Worm (Caenorhabditis elegans) whole organism, L4 larva: ENCODE data around the gene T04C12.33.

ENCODE experiments used
- D1046.2 ChIP-seq: fragments of 200-800 bp; sonication (Bioruptor generic); IDR thresholded peaks from 2 replicates; pipeline ENCODE4 v1.3.6; 2022; ENCODE audit warnings: missing genetic modification characterization, missing compliant biosample characterization
- F10B5.3 ChIP-seq: sonication (generic microtip); optimal IDR thresholded peaks from 2 replicates; lab custom pipeline; 2016; ENCODE audit warnings: mild to moderate bottlenecking, missing genetic modification characterization, missing compliant biosample characterization
- F44E2.7 ChIP-seq: fragments of 200-800 bp; sonication (Bioruptor generic); IDR thresholded peaks from 2 replicates; pipeline ENCODE4 v2.1.2; 2022; ENCODE audit warnings: missing genetic modification characterization, missing compliant biosample characterization
- T20F7.1 ChIP-seq: fragments of 200-800 bp; sonication (Bioruptor generic); optimal IDR thresholded peaks from 2 replicates; lab custom pipeline; 2018; ENCODE audit warnings: mild to moderate bottlenecking, missing genetic modification characterization, missing compliant biosample characterization
- T26A8.4 ChIP-seq: fragments of 200-800 bp; sonication (Bioruptor generic); IDR thresholded peaks from 2 replicates; pipeline ENCODE4 v1.3.6; 2022; ENCODE audit warnings: missing genetic modification characterization, missing compliant biosample characterization
- Y105C5A.15 ChIP-seq: fragments of 200-800 bp; sonication (Bioruptor generic); IDR thresholded peaks from 2 replicates; pipeline ENCODE4 v1.3.6; 2022; ENCODE audit warnings: missing genetic modification characterization, missing compliant biosample characterization
- Y75B8A.6 ChIP-seq: fragments of 200-800 bp; sonication (Bioruptor generic); IDR thresholded peaks from 2 replicates; pipeline ENCODE4 v1.3.6; 2022; ENCODE audit warnings: missing genetic modification reagents, missing genetic modification characterization, missing compliant biosample characterization
- ZK337.2 ChIP-seq: fragments of 200-800 bp; sonication (Bioruptor generic); IDR thresholded peaks from 2 replicates; pipeline ENCODE4 v1.3.6; 2022; ENCODE audit warnings: missing genetic modification reagents, missing genetic modification characterization, missing compliant biosample characterization
- aha-1 ChIP-seq: fragments of 150-350 bp; peaks from one replicate; lab custom pipeline; 2014; ENCODE audit warnings: missing biosample characterization, missing genetic modification characterization
- ceh-20 ChIP-seq: fragments of 200-800 bp; sonication (Bioruptor generic); IDR thresholded peaks from 2 replicates; pipeline ENCODE4 v1.3.6; 2022; ENCODE audit warnings: missing genetic modification reagents, missing genetic modification characterization, missing compliant biosample characterization
- ceh-28 ChIP-seq: fragments of 150-350 bp; optimal IDR thresholded peaks from 2 replicates; lab custom pipeline; 2014; ENCODE audit warnings: missing biosample characterization, missing genetic modification reagents, missing genetic modification characterization
- ceh-32 ChIP-seq: sonication (generic microtip); optimal IDR thresholded peaks from 2 replicates; lab custom pipeline; 2016; ENCODE audit warnings: mild to moderate bottlenecking, missing genetic modification characterization, missing compliant biosample characterization; ENCODE audit not compliant: poor library complexity
- ceh-62 ChIP-seq: sonication (generic microtip); optimal IDR thresholded peaks from 2 replicates; lab custom pipeline; 2017; ENCODE audit warnings: missing biosample characterization, missing genetic modification characterization
- ceh-82 ChIP-seq: sonication (generic microtip); optimal IDR thresholded peaks from 2 replicates; lab custom pipeline; 2017; ENCODE audit warnings: missing biosample characterization, missing genetic modification characterization
- cey-2 ChIP-seq: sonication (generic microtip); optimal IDR thresholded peaks from 3 replicates; lab custom pipeline; 2017; ENCODE audit warnings: missing genetic modification characterization, mild to moderate bottlenecking, missing compliant biosample characterization, antibody characterized with exemption, borderline replicate concordance; ENCODE audit not compliant: insufficient read depth
- ctbp-1 ChIP-seq: fragments of 200-800 bp; sonication (Bioruptor generic); IDR thresholded peaks from 2 replicates; pipeline ENCODE4 v1.3.6; 2022; ENCODE audit warnings: missing genetic modification reagents, missing genetic modification characterization, missing compliant biosample characterization
- daf-12 ChIP-seq: fragments of 150-350 bp; optimal IDR thresholded peaks from 2 replicates; lab custom pipeline; 2014; ENCODE audit warnings: missing biosample characterization, missing genetic modification reagents, missing genetic modification characterization
- dmd-6 ChIP-seq: fragments of 200-800 bp; sonication (Bioruptor generic); IDR thresholded peaks from 2 replicates; pipeline ENCODE4 v1.3.6; 2022; ENCODE audit warnings: missing genetic modification reagents, missing genetic modification characterization, missing compliant biosample characterization
- dve-1 ChIP-seq: sonication (generic microtip); optimal IDR thresholded peaks from 2 replicates; lab custom pipeline; 2017; ENCODE audit warnings: antibody characterized with exemption, mild to moderate bottlenecking, missing genetic modification characterization, missing compliant biosample characterization; ENCODE audit not compliant: insufficient read depth
- egl-27 ChIP-seq: sonication (generic microtip); optimal IDR thresholded peaks from 3 replicates; lab custom pipeline; 2017; ENCODE audit warnings: missing biosample characterization, missing genetic modification reagents, missing genetic modification characterization
- egl-43 ChIP-seq: fragments of 200-800 bp; sonication (Bioruptor generic); IDR thresholded peaks from 2 replicates; pipeline ENCODE4 v1.3.6; 2022; ENCODE audit warnings: missing genetic modification reagents, missing genetic modification characterization, missing compliant biosample characterization
- fos-1 ChIP-seq: fragments of 150-350 bp; optimal IDR thresholded peaks from 2 replicates; lab custom pipeline; 2014; ENCODE audit warnings: missing biosample characterization, missing genetic modification characterization
- hif-1 ChIP-seq, 2 experiments: sonication (generic microtip); optimal IDR thresholded peaks; 2 replicates each; lab custom pipeline; 2016 to 2017; ENCODE audit warnings: missing compliant biosample characterization in 2 of 2, missing genetic modification characterization in 2 of 2, missing genetic modification reagents in 2 of 2, missing genotype in 2 of 2, mild to moderate bottlenecking in 1 of 2
- hmg-1.1 ChIP-seq: fragments of 200-800 bp; sonication (Bioruptor generic); IDR thresholded peaks from 2 replicates; pipeline ENCODE4 v1.3.6; 2022; ENCODE audit warnings: missing genetic modification reagents, missing genetic modification characterization, missing compliant biosample characterization
- lin-13 ChIP-seq: fragments of 150-350 bp; optimal IDR thresholded peaks from 2 replicates; lab custom pipeline; 2014; ENCODE audit warnings: missing biosample characterization, missing genetic modification reagents, missing genetic modification characterization
- lin-39 ChIP-seq: fragments of 150-350 bp; optimal IDR thresholded peaks from 2 replicates; lab custom pipeline; 2014; ENCODE audit warnings: missing biosample characterization, missing genetic modification reagents, missing genetic modification characterization
- lir-3 ChIP-seq: sonication (generic microtip); optimal IDR thresholded peaks from 2 replicates; lab custom pipeline; 2016; ENCODE audit warnings: mild to moderate bottlenecking, missing genetic modification characterization, missing compliant biosample characterization
- madf-5 ChIP-seq, 2 experiments: fragments of 200-800 bp; sonication (Bioruptor generic); IDR thresholded peaks; 2 replicates each; pipeline ENCODE4 v1.3.6; 2022; ENCODE audit warnings: missing compliant biosample characterization in 2 of 2, missing genetic modification characterization in 2 of 2
- madf-9 ChIP-seq: fragments of 200-800 bp; sonication (Bioruptor generic); conservative IDR thresholded peaks from 2 replicates; pipeline ENCODE4 v1.3.6; 2022; ENCODE audit warnings: missing genetic modification reagents, missing genetic modification characterization, missing compliant biosample characterization
- mdt-29 ChIP-seq: fragments of 200-800 bp; sonication (Bioruptor generic); IDR thresholded peaks from 2 replicates; pipeline ENCODE4 v1.3.6; 2022; ENCODE audit warnings: missing genetic modification reagents, missing genetic modification characterization, missing compliant biosample characterization
- mep-1 ChIP-seq: fragments of 150-350 bp; sonication (generic microtip); optimal IDR thresholded peaks from 3 replicates; lab custom pipeline; 2014; ENCODE audit warnings: missing biosample characterization, missing genetic modification characterization
- mxl-2 ChIP-seq: fragments of 200-800 bp; sonication (Bioruptor generic); conservative IDR thresholded peaks from 2 replicates; pipeline ENCODE4 v1.3.6; 2022; ENCODE audit warnings: missing genetic modification reagents, missing genetic modification characterization, missing compliant biosample characterization
- mxl-3 ChIP-seq: fragments of 200-800 bp; sonication (Bioruptor generic); optimal IDR thresholded peaks from 2 replicates; lab custom pipeline; 2018; ENCODE audit warnings: mild to moderate bottlenecking, missing genetic modification characterization, missing compliant biosample characterization
- nhr-10 ChIP-seq: fragments of 150-350 bp; optimal IDR thresholded peaks from 2 replicates; lab custom pipeline; 2014; ENCODE audit warnings: missing biosample characterization, missing genetic modification characterization
- nhr-102 ChIP-seq: sonication (generic microtip); optimal IDR thresholded peaks from 2 replicates; lab custom pipeline; 2016; ENCODE audit warnings: mild to moderate bottlenecking, missing genetic modification characterization, moderate library complexity, missing compliant biosample characterization
- nhr-237 ChIP-seq: sonication (generic microtip); optimal IDR thresholded peaks from 2 replicates; lab custom pipeline; 2017; ENCODE audit warnings: missing biosample characterization, missing genetic modification characterization
- nhr-25 ChIP-seq: sonication (generic microtip); optimal IDR thresholded peaks from 2 replicates; lab custom pipeline; 2017; ENCODE audit warnings: missing genetic modification characterization, mild to moderate bottlenecking, missing compliant biosample characterization, antibody characterized with exemption, moderate library complexity, borderline replicate concordance; ENCODE audit not compliant: insufficient read depth
- nhr-28 ChIP-seq: fragments of 150-350 bp; optimal IDR thresholded peaks from 2 replicates; lab custom pipeline; 2014; ENCODE audit warnings: missing biosample characterization, missing genetic modification characterization
- nhr-42 ChIP-seq: fragments of 200-800 bp; sonication (Bioruptor generic); IDR thresholded peaks from 2 replicates; pipeline ENCODE4 v1.3.6; 2022; ENCODE audit warnings: missing genetic modification characterization, missing compliant biosample characterization
- nhr-6 ChIP-seq: fragments of 150-350 bp; optimal IDR thresholded peaks from 2 replicates; lab custom pipeline; 2014; ENCODE audit warnings: missing biosample characterization, missing genetic modification characterization
- pha-4 ChIP-seq, 2 experiments: fragments of 150-350 bp in 1 of 2; fragments of 200-800 bp in 1 of 2; sonication (Bioruptor generic) in 1 of 2; IDR thresholded peaks in 1 of 2; optimal IDR thresholded peaks in 1 of 2; 2 replicates each; pipeline versions ENCODE4 v1.3.6 to Lab custom; 2014 to 2022; ENCODE audit warnings: missing genetic modification characterization in 2 of 2, missing genetic modification reagents in 2 of 2, missing biosample characterization in 1 of 2, missing compliant biosample characterization in 1 of 2
- saeg-2 ChIP-seq: fragments of 200-800 bp; sonication (Bioruptor generic); IDR thresholded peaks from 2 replicates; pipeline ENCODE4 v1.3.6; 2022; ENCODE audit warnings: missing genetic modification reagents, missing genetic modification characterization, missing compliant biosample characterization
- snpc-1.2 ChIP-seq: fragments of 200-800 bp; sonication (Bioruptor generic); IDR thresholded peaks from 2 replicates; pipeline ENCODE4 v1.3.6; 2022; ENCODE audit warnings: missing genetic modification reagents, missing genetic modification characterization, missing compliant biosample characterization
- tag-97 ChIP-seq: fragments of 200-800 bp; sonication (Bioruptor generic); IDR thresholded peaks from 2 replicates; pipeline ENCODE4 v1.3.6; 2022; ENCODE audit warnings: missing genetic modification characterization, missing compliant biosample characterization
- tra-1 ChIP-seq: fragments of 200-800 bp; sonication (Bioruptor generic); IDR thresholded peaks from 2 replicates; pipeline ENCODE4 v1.3.6; 2022; ENCODE audit warnings: missing genetic modification reagents, missing genetic modification characterization, missing compliant biosample characterization
- unc-39 ChIP-seq: sonication (generic microtip); optimal IDR thresholded peaks from 2 replicates; lab custom pipeline; 2017; ENCODE audit warnings: missing biosample characterization, missing genetic modification characterization
- vab-7 ChIP-seq: fragments of 200-800 bp; sonication (Bioruptor generic); IDR thresholded peaks from 2 replicates; pipeline ENCODE4 v1.3.6; 2022; ENCODE audit warnings: missing genetic modification reagents, missing genetic modification characterization, missing compliant biosample characterization
- zag-1 ChIP-seq: fragments of 150-350 bp; optimal IDR thresholded peaks from 2 replicates; lab custom pipeline; 2014; ENCODE audit warnings: missing biosample characterization, missing genetic modification characterization
- zfp-2 ChIP-seq: sonication (generic microtip); optimal IDR thresholded peaks from 2 replicates; lab custom pipeline; 2016; ENCODE audit warnings: mild to moderate bottlenecking, missing genetic modification characterization, missing compliant biosample characterization
- zip-11 ChIP-seq: fragments of 200-800 bp; sonication (Bioruptor generic); IDR thresholded peaks from 2 replicates; pipeline ENCODE4 v1.3.6; 2022; ENCODE audit warnings: missing genetic modification characterization, missing compliant biosample characterization

T04C12.33 gene

ce11 chrV:11073354-11073753 is 21.3 kb downstream of the T04C12.33 start:
- no peak for TF ChIP-seq T26A8.4

DNA sequence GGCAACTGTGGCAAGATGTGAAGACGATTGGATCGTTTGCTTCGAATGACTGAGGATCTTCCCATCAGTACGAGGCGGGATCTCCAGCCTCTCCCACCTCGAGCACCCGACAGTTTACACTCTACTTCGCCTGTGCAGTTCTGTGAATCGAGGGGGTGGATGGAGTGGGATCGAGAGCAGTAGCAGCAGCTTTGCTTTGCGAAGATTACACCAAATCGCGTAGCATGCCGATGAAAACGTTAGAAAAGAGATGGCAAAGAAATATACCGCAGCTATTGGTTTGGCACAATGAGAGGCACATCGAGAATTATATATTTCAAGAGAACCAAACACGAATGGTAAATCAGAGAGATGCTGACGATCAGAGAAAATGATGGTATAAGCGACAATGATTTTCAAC is 22.4 kb downstream of the T04C12.33 start, which contains the start of gene act-3:
TSS of gene act-3 (minus strand) at position 51 of the 400 bp plus-strand sequence.
- no peak for TF ChIP-seq D1046.2
- peak; percentile 22 for TF ChIP-seq nhr-28 (tag; lab: Kevin White, UChicago)
- no peak for TF ChIP-seq zag-1
- no peak for TF ChIP-seq nhr-102 (tag; lab: Kevin White, UChicago)
- TF ChIP-seq hmg-1.1 (GFP tag; lab: Robert Waterston, UW), result no peak
- TF ChIP-seq T20F7.1 (GFP tag; lab: Kevin White, UChicago), result no peak
- TF ChIP-seq ceh-62, result no peak
- no peak for TF ChIP-seq nhr-6
- TF ChIP-seq mxl-3 (GFP tag; lab: Kevin White, UChicago), result peak; percentile 9
- TF ChIP-seq nhr-25 (tag; lab: Kevin White, UChicago), result no peak
- TF ChIP-seq egl-27 (tag; lab: Kevin White, UChicago), result no peak
- no peak for TF ChIP-seq madf-9 (GFP tag; lab: Robert Waterston, UW)
- no peak for TF ChIP-seq ZK337.2
- TF ChIP-seq lin-13, result no peak
- no peak for TF ChIP-seq mep-1 (tag; lab: Kevin White, UChicago)
- TF ChIP-seq nhr-42, result no peak
- no peak for TF ChIP-seq mdt-29 (GFP tag; lab: Robert Waterston, UW)
- no peak for TF ChIP-seq saeg-2 (GFP tag; lab: Robert Waterston, UW)
- TF ChIP-seq vab-7 (GFP tag; lab: Robert Waterston, UW), result no peak
- TF ChIP-seq dmd-6 (GFP tag; lab: Robert Waterston, UW), result no peak
- TF ChIP-seq ctbp-1 (GFP tag; lab: Robert Waterston, UW), result 0 out of 2 replicates have a peak, but pooled peaks have one; percentile 10
- no peak for TF ChIP-seq zip-11 (GFP tag; lab: Robert Waterston, UW)
- peak; percentile 47; the same call in 1 of the 2 replicates for TF ChIP-seq pha-4 (GFP tag; IDR thresholded peaks at IDR 0.05; lab: Robert Waterston, UW)
- no peak for TF ChIP-seq pha-4 (tag; optimal IDR thresholded peaks at IDR 0.05; lab: Kevin White, UChicago)
- TF ChIP-seq hif-1 (tag; optimal IDR thresholded peaks at IDR 0.05; lab: Kevin White, UChicago), result no peak
- no peak for TF ChIP-seq F44E2.7
- no peak for TF ChIP-seq nhr-237 (tag; lab: Kevin White, UChicago)
- TF ChIP-seq Y105C5A.15, result no peak
- no peak for TF ChIP-seq nhr-10 (tag; lab: Kevin White, UChicago)
- TF ChIP-seq zfp-2 (tag; lab: Kevin White, UChicago), result no peak
- no peak for TF ChIP-seq ceh-82 (tag; lab: Kevin White, UChicago)
- TF ChIP-seq lin-39 (tag; lab: Kevin White, UChicago), result no peak
- TF ChIP-seq tag-97, result no peak
- TF ChIP-seq ceh-20 (GFP tag; lab: Robert Waterston, UW), result no peak
- no peak for TF ChIP-seq tra-1 (GFP tag; lab: Robert Waterston, UW)
- TF ChIP-seq Y75B8A.6 (GFP tag; lab: Robert Waterston, UW), result no peak
- peak; percentile 32 for TF ChIP-seq aha-1 (tag; lab: Kevin White, UChicago)
- no peak for TF ChIP-seq unc-39 (tag; lab: Kevin White, UChicago)
- TF ChIP-seq cey-2, result no peak
- no peak for TF ChIP-seq madf-5 (GFP tag; IDR thresholded peaks at IDR 0.05; lab: Robert Waterston, UW)
- no peak for TF ChIP-seq mxl-2
- TF ChIP-seq fos-1, result no peak
- TF ChIP-seq egl-43 (GFP tag; lab: Robert Waterston, UW), result no peak
- TF ChIP-seq ceh-32 (tag; lab: Kevin White, UChicago), result no peak
- TF ChIP-seq daf-12 (tag; lab: Kevin White, UChicago), result no peak
- no peak for TF ChIP-seq lir-3 (tag; lab: Kevin White, UChicago)
- TF ChIP-seq F10B5.3 (tag; lab: Kevin White, UChicago), result no peak
- no peak for TF ChIP-seq dve-1 (tag; lab: Kevin White, UChicago)
- TF ChIP-seq snpc-1.2, result peak; percentile 17; the same call in 1 of the 2 replicates
- no peak for TF ChIP-seq ceh-28 (tag; lab: Kevin White, UChicago)
